Worm (Caenorhabditis elegans) whole organism, L1 larva: ENCODE measurements around the gene cutl-1.

ENCODE experiments used
- F16B12.6 ChIP-seq: fragments of 150-350 bp; optimal IDR thresholded peaks from 2 replicates; lab custom pipeline; 2014; ENCODE audit warnings: missing biosample characterization, missing genetic modification characterization
- aly-2 ChIP-seq: fragments of 150-350 bp; optimal IDR thresholded peaks from 2 replicates; lab custom pipeline; 2014; ENCODE audit warnings: missing biosample characterization, missing genetic modification characterization
- ama-1 ChIP-seq: fragments of 150-350 bp; optimal IDR thresholded peaks from 2 replicates; lab custom pipeline; 2014
- lin-13 ChIP-seq: fragments of 150-350 bp; optimal IDR thresholded peaks from 2 replicates; lab custom pipeline; 2014; ENCODE audit warnings: missing biosample characterization, missing genetic modification reagents, missing genetic modification characterization

ce11 chrV:13389454-13389853 lies 16.5 kb downstream of the cutl-1 start:
- TF ChIP-seq ama-1 (lab: Kevin White, UChicago) (no peak), F16B12.6 (tag; lab: Kevin White, UChicago) (no peak), aly-2 (tag; lab: Kevin White, UChicago) (no peak), lin-13 (GFP tag; lab: Kevin White, UChicago) (no peak)
